Fruit fly (Drosophila melanogaster) whole organism, embryonic: ENCODE measurements around the gene NijB.
A peak's percentile ranks its signal among the peaks of the same experiment; 100 is the strongest.

Experiments used
- C15 ChIP-seq: fragments of 200-800 bp; sonication (Bioruptor generic); IDR thresholded peaks from 3 replicates; pipeline ENCODE4 v1.3.6; 2022; ENCODE audit warnings: missing biosample characterization, missing genetic modification characterization
- CG10959 ChIP-seq: fragments of 200-800 bp; sonication (Bioruptor generic); IDR thresholded peaks from 2 replicates; pipeline ENCODE4 v1.3.6; 2022; ENCODE audit warnings: missing biosample characterization, missing genetic modification characterization
- CG11560 ChIP-seq: fragments of 200-800 bp; sonication (Bioruptor generic); IDR thresholded peaks from 3 replicates; pipeline ENCODE4 v1.3.6; 2022; ENCODE audit warnings: missing biosample characterization, missing genetic modification characterization
- CG11696 ChIP-seq: fragments of 200-800 bp; sonication (Bioruptor generic); IDR thresholded peaks from 2 replicates; pipeline ENCODE4 v1.3.6; 2022; ENCODE audit warnings: missing biosample characterization, missing genetic modification characterization
- CG13775 ChIP-seq: fragments of 200-800 bp; sonication (Bioruptor generic); optimal IDR thresholded peaks from 3 replicates; lab custom pipeline; 2017; ENCODE audit warnings: missing biosample characterization, mild to moderate bottlenecking, missing genetic modification characterization
- CG14667 ChIP-seq: fragments of 200-800 bp; sonication (Bioruptor generic); IDR thresholded peaks from 2 replicates; pipeline ENCODE4 v1.3.6; 2022; ENCODE audit warnings: missing biosample characterization, missing genetic modification characterization
- CG17568 ChIP-seq: fragments of 200-800 bp; sonication (Bioruptor generic); optimal IDR thresholded peaks from 2 replicates; lab custom pipeline; 2018; ENCODE audit warnings: missing biosample characterization, mild to moderate bottlenecking, missing genetic modification characterization, moderate library complexity
- CG2199 ChIP-seq: fragments of 200-800 bp; sonication (Bioruptor generic); IDR thresholded peaks from 3 replicates; pipeline ENCODE4 v1.3.6; 2022; ENCODE audit warnings: missing biosample characterization, missing genetic modification characterization
- CG2875 ChIP-seq: fragments of 200-800 bp; sonication (Bioruptor generic); optimal IDR thresholded peaks from 2 replicates; lab custom pipeline; 2017; ENCODE audit warnings: missing biosample characterization, mild to moderate bottlenecking, missing genetic modification characterization, missing genetic modification reagents
- CG3407 ChIP-seq: fragments of 200-800 bp; sonication (Bioruptor generic); optimal IDR thresholded peaks from 2 replicates; lab custom pipeline; 2018; ENCODE audit warnings: missing biosample characterization, mild to moderate bottlenecking, missing genetic modification characterization
- CG5245 ChIP-seq: fragments of 200-800 bp; sonication (Bioruptor generic); optimal IDR thresholded peaks from 3 replicates; lab custom pipeline; 2016; ENCODE audit warnings: missing biosample characterization, missing genetic modification characterization
- CG7357 ChIP-seq: fragments of 200-800 bp; sonication (Bioruptor generic); IDR thresholded peaks from 3 replicates; pipeline ENCODE4 v1.3.6; 2022; ENCODE audit warnings: missing biosample characterization, missing genetic modification characterization
- CG7372 ChIP-seq: fragments of 200-800 bp; sonication (Bioruptor generic); IDR thresholded peaks from 2 replicates; pipeline ENCODE4 v1.3.6; 2022; ENCODE audit warnings: missing biosample characterization, missing genetic modification characterization
- CG7786 ChIP-seq: fragments of 200-800 bp; sonication (Bioruptor generic); optimal IDR thresholded peaks from 2 replicates; lab custom pipeline; 2016; ENCODE audit warnings: missing biosample characterization, missing genetic modification characterization
- CG8359 ChIP-seq: fragments of 200-800 bp; sonication (Bioruptor generic); optimal IDR thresholded peaks from 2 replicates; lab custom pipeline; 2017; ENCODE audit warnings: missing biosample characterization, mild to moderate bottlenecking, missing genetic modification characterization, borderline replicate concordance
- CG9876 ChIP-seq: fragments of 200-800 bp; sonication (Bioruptor generic); optimal IDR thresholded peaks from 2 replicates; lab custom pipeline; 2016; ENCODE audit warnings: missing biosample characterization, missing genetic modification characterization
- ERR ChIP-seq: fragments of 200-800 bp; sonication (Bioruptor generic); optimal IDR thresholded peaks from 2 replicates; lab custom pipeline; 2016; ENCODE audit warnings: missing biosample characterization, missing genetic modification characterization
- Fer1 ChIP-seq: fragments of 200-800 bp; sonication (Bioruptor generic); optimal IDR thresholded peaks from 2 replicates; lab custom pipeline; 2017; ENCODE audit warnings: missing biosample characterization, mild to moderate bottlenecking, missing genetic modification characterization
- HHEX ChIP-seq: fragments of 200-800 bp; sonication (Bioruptor generic); optimal IDR thresholded peaks from 3 replicates; lab custom pipeline; 2017; ENCODE audit warnings: missing biosample characterization, mild to moderate bottlenecking, missing genetic modification characterization, missing genetic modification reagents
- Hmx ChIP-seq: fragments of 200-800 bp; sonication (Bioruptor generic); optimal IDR thresholded peaks from 2 replicates; lab custom pipeline; 2016; ENCODE audit warnings: missing biosample characterization, missing genetic modification characterization
- MESR4 ChIP-seq: fragments of 200-800 bp; sonication (Bioruptor generic); optimal IDR thresholded peaks from 2 replicates; lab custom pipeline; 2018; ENCODE audit warnings: missing biosample characterization, mild to moderate bottlenecking, missing genetic modification characterization, moderate library complexity
- Ptx1 ChIP-seq: fragments of 200-800 bp; sonication (Bioruptor generic); IDR thresholded peaks from 2 replicates; pipeline ENCODE4 v1.3.6; 2022; ENCODE audit warnings: missing biosample characterization, missing genetic modification characterization
- Stat92E ChIP-seq, 3 experiments: fragments of >200 bp in 2 of 3; fragments of 200-800 bp in 1 of 3; sonication (Bioruptor generic) in 1 of 3; optimal IDR thresholded peaks; 2 replicates each; lab custom pipeline; 2017 to 2019; ENCODE audit warnings: missing biosample characterization in 3 of 3, missing genetic modification characterization in 3 of 3, mild to moderate bottlenecking in 1 of 3, moderate library complexity in 1 of 3
- Usf ChIP-seq: fragments of 200-800 bp; sonication (Bioruptor generic); optimal IDR thresholded peaks from 2 replicates; lab custom pipeline; 2017; ENCODE audit warnings: missing genotype, missing biosample characterization, missing genetic modification characterization
- chinmo ChIP-seq: fragments of 200-800 bp; sonication (Bioruptor generic); IDR thresholded peaks from 4 replicates; pipeline ENCODE4 v1.3.6; 2022; ENCODE audit warnings: missing biosample characterization, missing genetic modification characterization; ENCODE audit not compliant: partially characterized antibody
- exex ChIP-seq: fragments of 200-800 bp; sonication (Bioruptor generic); optimal IDR thresholded peaks from 4 replicates; lab custom pipeline; 2018; ENCODE audit warnings: missing biosample characterization, mild to moderate bottlenecking, missing genetic modification characterization, moderate library complexity
- fd64A ChIP-seq: fragments of 200-800 bp; sonication (Bioruptor generic); optimal IDR thresholded peaks from 3 replicates; lab custom pipeline; 2018; ENCODE audit warnings: missing biosample characterization, mild to moderate bottlenecking, missing genetic modification characterization
- fd96Cb ChIP-seq: fragments of 200-800 bp; sonication (Bioruptor generic); optimal IDR thresholded peaks from 2 replicates; lab custom pipeline; 2018; ENCODE audit warnings: missing biosample characterization, mild to moderate bottlenecking, missing genetic modification characterization, moderate library complexity
- gsb ChIP-seq: fragments of 200-800 bp; sonication (Bioruptor generic); IDR thresholded peaks from 2 replicates; pipeline ENCODE4 v1.3.6; 2022; ENCODE audit warnings: missing biosample characterization, missing genetic modification characterization
- her ChIP-seq: fragments of 200-800 bp; sonication (Bioruptor generic); optimal IDR thresholded peaks from 2 replicates; lab custom pipeline; 2016; ENCODE audit warnings: missing biosample characterization, missing genetic modification characterization
- ken ChIP-seq: fragments of 200-800 bp; sonication (Bioruptor generic); IDR thresholded peaks from 3 replicates; pipeline ENCODE4 v1.3.6; 2022; ENCODE audit warnings: missing biosample characterization, missing genetic modification characterization
- kni ChIP-seq: fragments of 200-800 bp; sonication (Bioruptor generic); optimal IDR thresholded peaks from 3 replicates; lab custom pipeline; 2017; ENCODE audit warnings: mild to moderate bottlenecking, missing biosample characterization, missing genetic modification reagents, missing genetic modification characterization
- lov ChIP-seq, 2 experiments: fragments of 200-800 bp in 1 of 2; fragments of >200 bp in 1 of 2; sonication (Bioruptor generic) in 1 of 2; IDR thresholded peaks in 1 of 2; optimal IDR thresholded peaks in 1 of 2; 2 replicates in 1 of 2; 3 replicates in 1 of 2; pipeline versions ENCODE4 v1.3.6 to Lab custom; 2017 to 2022; ENCODE audit warnings: missing biosample characterization in 1 of 2, missing genetic modification characterization in 1 of 2
- nom ChIP-seq: fragments of 200-800 bp; sonication (Bioruptor generic); optimal IDR thresholded peaks from 2 replicates; lab custom pipeline; 2017; ENCODE audit warnings: missing biosample characterization, missing genetic modification characterization, mild to moderate bottlenecking, moderate library complexity, missing genetic modification reagents
- prd ChIP-seq, 3 experiments: fragments of >200 bp in 2 of 3; fragments of 200-800 bp in 1 of 3; sonication (Bioruptor generic) in 1 of 3; optimal IDR thresholded peaks in 2 of 3; IDR thresholded peaks in 1 of 3; 2 replicates in 2 of 3; 3 replicates in 1 of 3; pipeline versions ENCODE4 v1.3.6 to Lab custom; 2017 to 2022; ENCODE audit warnings: missing biosample characterization in 1 of 3, missing genetic modification characterization in 1 of 3
- ranshi ChIP-seq: fragments of 200-800 bp; sonication (Bioruptor generic); IDR thresholded peaks from 2 replicates; pipeline ENCODE4 v1.3.6; 2022; ENCODE audit warnings: missing biosample characterization, missing genetic modification characterization
- sc ChIP-seq, 3 experiments: fragments of >200 bp in 2 of 3; fragments of 200-800 bp in 1 of 3; sonication (Bioruptor generic) in 1 of 3; optimal IDR thresholded peaks; 2 replicates in 2 of 3; 3 replicates in 1 of 3; lab custom pipeline; 2017; ENCODE audit warnings: mild to moderate bottlenecking in 1 of 3, missing biosample characterization in 1 of 3, missing genetic modification characterization in 1 of 3, missing genetic modification reagents in 1 of 3
- so ChIP-seq: fragments of 200-800 bp; sonication (Bioruptor generic); IDR thresholded peaks from 3 replicates; pipeline ENCODE4 v1.3.6; 2022; ENCODE audit warnings: missing biosample characterization, missing genetic modification characterization
- sqz ChIP-seq: fragments of 200-800 bp; sonication (Bioruptor generic); optimal IDR thresholded peaks from 3 replicates; lab custom pipeline; 2018; ENCODE audit warnings: missing biosample characterization, mild to moderate bottlenecking, missing genetic modification characterization
- stwl ChIP-seq: fragments of 200-800 bp; sonication (Bioruptor generic); optimal IDR thresholded peaks from 3 replicates; lab custom pipeline; 2018; ENCODE audit warnings: missing biosample characterization, mild to moderate bottlenecking, missing genetic modification characterization, moderate library complexity
- tap ChIP-seq: fragments of 200-800 bp; optimal IDR thresholded peaks from 3 replicates; lab custom pipeline; 2019; ENCODE audit warnings: missing biosample characterization, mild to moderate bottlenecking, missing genetic modification characterization, moderate library complexity
- tgo ChIP-seq: fragments of 200-800 bp; sonication (Bioruptor generic); IDR thresholded peaks from 3 replicates; pipeline ENCODE4 v1.3.6; 2022; ENCODE audit warnings: missing biosample characterization, missing genetic modification characterization
- tll ChIP-seq, 2 experiments: fragments of 200-800 bp in 1 of 2; fragments of >200 bp in 1 of 2; sonication (Bioruptor generic) in 1 of 2; optimal IDR thresholded peaks; 2 replicates each; lab custom pipeline; 2017 to 2019; ENCODE audit warnings: missing biosample characterization in 2 of 2, missing genetic modification characterization in 2 of 2, mild to moderate bottlenecking in 1 of 2, moderate library complexity in 1 of 2
- tx ChIP-seq: fragments of 200-800 bp; sonication (Bioruptor generic); optimal IDR thresholded peaks from 2 replicates; lab custom pipeline; 2016; ENCODE audit warnings: missing biosample characterization, missing genetic modification characterization
- vfl ChIP-seq: fragments of 200-800 bp; sonication (Bioruptor generic); optimal IDR thresholded peaks from 2 replicates; lab custom pipeline; 2016; ENCODE audit warnings: missing biosample characterization, missing genetic modification characterization

NijB gene

DNA sequence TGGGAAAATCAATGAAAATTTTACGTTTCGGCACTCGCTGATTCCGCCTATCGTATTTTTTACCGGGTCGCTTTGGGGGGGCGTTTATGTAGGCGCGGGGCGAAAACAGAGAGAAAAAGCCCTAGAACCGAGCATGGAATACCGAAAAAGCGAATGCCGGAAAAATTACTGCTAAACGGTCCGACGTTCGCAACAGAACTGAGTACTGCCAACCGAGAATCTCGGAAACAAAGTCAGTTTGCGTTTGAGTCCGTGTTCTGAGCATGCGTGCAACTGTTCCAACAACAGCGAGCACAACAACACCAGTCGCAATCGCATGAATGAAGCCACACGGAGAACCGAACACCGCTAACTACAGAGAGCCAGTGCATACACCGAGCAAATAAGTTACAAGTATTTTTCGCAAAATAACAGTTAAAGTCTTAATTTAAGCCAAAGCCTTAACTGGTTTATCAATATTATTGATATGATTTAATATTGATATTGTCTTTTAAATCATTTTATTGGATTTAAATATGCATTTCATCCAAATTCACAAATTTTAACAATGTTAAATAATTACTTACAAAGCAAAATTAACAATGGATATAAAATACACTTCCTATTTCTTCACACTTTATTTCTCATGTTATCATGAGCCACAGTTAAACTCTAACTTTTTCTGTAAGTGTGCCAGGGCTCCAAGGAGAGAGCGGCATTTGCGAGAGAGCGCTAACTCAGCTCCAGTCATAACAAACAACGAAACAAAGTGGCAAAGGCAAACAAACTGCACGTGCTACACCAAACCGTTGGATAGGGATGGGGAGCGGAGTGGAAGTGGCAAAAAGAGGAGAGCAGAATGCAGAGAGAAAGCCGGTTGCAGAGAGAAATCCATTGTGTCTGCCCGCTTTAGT, 1.7 kb upstream of the NijB start, which contains the start of gene CG3961 (continued):
- TF ChIP-seq exex (tag; lab: Kevin White, UChicago) (peak; percentile 76), so (GFP tag; lab: Robert Waterston, UW) (peak; percentile 95), CG2199 (0 out of 3 replicates have a peak, but pooled peaks have one; percentile 8), C15 (no peak; the same call in 2 of the 3 replicates), ken (GFP tag; lab: Robert Waterston, UW) (peak; percentile 80; the same call in 2 of the 3 replicates), CG11560 (tag; lab: Robert Waterston, UW) (peak; percentile 84; the same call in 2 of the 3 replicates), Stat92E (GFP tag; optimal IDR thresholded peaks at IDR 0.05; lab: Kevin White, UChicago) (peak in 1 of 3 experiments; percentile 99), prd (optimal IDR thresholded peaks at IDR 0.05; lab: Kevin White, UChicago) (no peak), prd (GFP tag; IDR thresholded peaks at IDR 0.05; lab: Robert Waterston, UW) (peak; percentile 94), chinmo (GFP tag; lab: Robert Waterston, UW) (peak; percentile 82; the same call in 3 of the 4 replicates), Fer1 (GFP tag; lab: Kevin White, UChicago) (peak; percentile 96), CG13775 (GFP tag; lab: Kevin White, UChicago) (peak; percentile 98), fd64A (GFP tag; lab: Kevin White, UChicago) (peak; percentile 90), sqz (GFP tag; lab: Kevin White, UChicago) (peak; percentile 97), CG7372 (GFP tag; lab: Robert Waterston, UW) (peak; percentile 89), fd96Cb (tag; lab: Kevin White, UChicago) (peak; percentile 98), MESR4 (GFP tag; lab: Kevin White, UChicago) (peak; percentile 31), CG11696 (GFP tag; lab: Robert Waterston, UW) (peak; percentile 63), tx (GFP tag; lab: Kevin White, UChicago) (peak; percentile 59), nom (peak; percentile 97), vfl (GFP tag; lab: Kevin White, UChicago) (peak; percentile 83), CG3407 (GFP tag; lab: Kevin White, UChicago) (peak; percentile 97), gsb (GFP tag; lab: Robert Waterston, UW) (peak; percentile 64), tgo (GFP tag; lab: Robert Waterston, UW) (peak; percentile 95), ERR (peak; percentile 52), tll (GFP tag; optimal IDR thresholded peaks at IDR 0.05; lab: Kevin White, UChicago) (peak in 1 of 2 experiments; percentile 71), ranshi (peak; percentile 88), sc (optimal IDR thresholded peaks at IDR 0.05; lab: Kevin White, UChicago) (no peak), sc (GFP tag; optimal IDR thresholded peaks at IDR 0.05; lab: Kevin White, UChicago) (peak; percentile 99), CG5245 (GFP tag; lab: Kevin White, UChicago) (peak; percentile 96), Usf (GFP tag; lab: Kevin White, UChicago) (peak; percentile 91), lov (optimal IDR thresholded peaks at IDR 0.05; lab: Kevin White, UChicago) (no peak), lov (GFP tag; IDR thresholded peaks at IDR 0.05; lab: Robert Waterston, UW) (0 out of 3 replicates have a peak, but pooled peaks have one; percentile 39), CG17568 (peak; percentile 92), stwl (tag; lab: Kevin White, UChicago) (peak; percentile 43), CG8359 (GFP tag; lab: Kevin White, UChicago) (peak; percentile 93), CG2875 (GFP tag; lab: Kevin White, UChicago) (peak; percentile 98), HHEX (GFP tag; lab: Kevin White, UChicago) (peak; percentile 96), Ptx1 (GFP tag; lab: Robert Waterston, UW) (peak; percentile 96), CG9876 (GFP tag; lab: Kevin White, UChicago) (peak; percentile 57), Hmx (GFP tag; lab: Kevin White, UChicago) (peak; percentile 77), tap (peak; percentile 97), CG14667 (GFP tag; lab: Robert Waterston, UW) (peak; percentile 86; the same call in 1 of the 2 replicates), CG10959 (peak; percentile 81), her (GFP tag; lab: Kevin White, UChicago) (peak; percentile 60), kni (GFP tag; lab: Kevin White, UChicago) (peak; percentile 86), CG7786 (GFP tag; lab: Kevin White, UChicago) (peak; percentile 82), CG7357 (peak; percentile 85)
